Fruit fly (Drosophila melanogaster) whole organism: ENCODE measurements around the gene Myc.

Experiments used
- CG8478 ChIP-seq: fragments of >200 bp; optimal IDR thresholded peaks from 2 replicates; lab custom pipeline; 2018; ENCODE audit warnings: inconsistent platforms
- Dll ChIP-seq: fragments of >200 bp; optimal IDR thresholded peaks from 2 replicates; lab custom pipeline; 2017
- EcR ChIP-seq, 2 experiments: fragments of >200 bp; optimal IDR thresholded peaks; 2 replicates each; lab custom pipeline; 2017; ENCODE audit warnings: missing biosample characterization in 2 of 2, missing genetic modification characterization in 2 of 2, missing genetic modification reagents in 2 of 2
- pan ChIP-seq: fragments of >200 bp; optimal IDR thresholded peaks from 2 replicates; lab custom pipeline; 2017
- psq ChIP-seq: fragments of >200 bp; optimal IDR thresholded peaks from 2 replicates; lab custom pipeline; 2017
- usp ChIP-seq: fragments of >200 bp; optimal IDR thresholded peaks from 2 replicates; lab custom pipeline; 2017; ENCODE audit warnings: missing biosample characterization, missing genetic modification characterization, mixed read lengths

Myc gene

dm6 chrX:3433646-3434097, 60.7 kb downstream of the Myc start:
- TF ChIP-seq EcR (GFP tag; optimal IDR thresholded peaks at IDR 0.05; lab: Kevin White, UChicago) (no peak), pan (peak; percentile 96)

- TF ChIP-seq CG8478 (lab: Kevin White, UChicago) (no peak), psq (lab: Kevin White, UChicago) (no peak), Dll (no peak), pan (no peak), EcR (GFP tag; optimal IDR thresholded peaks at IDR 0.05; lab: Kevin White, UChicago) (no peak), usp (GFP tag; lab: Kevin White, UChicago) (no peak)
These were observed 62.7 kb downstream of the Myc start, which contains the start of gene CG14269 for dm6 chrX:3435707-3436106. TSS of gene CG14269 (minus strand) at chrX:3435807.

dm6 chrX:3436183-3436582, 63.2 kb downstream of the Myc start:
- TF ChIP-seq psq (lab: Kevin White, UChicago) (no peak), usp (GFP tag; lab: Kevin White, UChicago) (no peak), pan (no peak)

- TF ChIP-seq Dll (no peak), EcR (GFP tag; optimal IDR thresholded peaks at IDR 0.05; lab: Kevin White, UChicago) (no peak), psq (lab: Kevin White, UChicago) (no peak), pan (no peak)
These were observed 64.5 kb downstream of the Myc start for dm6 chrX:3437493-3437892.

dm6 chrX:3440506-3440905, 67.5 kb downstream of the Myc start:
- TF ChIP-seq usp (GFP tag; lab: Kevin White, UChicago) = no peak
- no peak for TF ChIP-seq Dll
- TF ChIP-seq psq (lab: Kevin White, UChicago) = no peak
- no peak for TF ChIP-seq EcR (GFP tag; optimal IDR thresholded peaks at IDR 0.05; lab: Kevin White, UChicago)
- no peak for TF ChIP-seq CG8478 (lab: Kevin White, UChicago)
- no peak for TF ChIP-seq pan
